Worm (Caenorhabditis elegans) whole organism, early embryonic: ENCODE data around the gene ZK354.8.
"Not testable (repeated sequence)": the region's sequence is repeated elsewhere in the genome, so short reads cannot be mapped to it uniquely, and the experiment has no call there.

ENCODE experiments used
- B0310.2 ChIP-seq: sonication (generic microtip); optimal IDR thresholded peaks from 2 replicates; lab custom pipeline; 2016; ENCODE audit warnings: mild to moderate bottlenecking, missing genetic modification characterization, missing compliant biosample characterization
- F13C5.2 ChIP-seq: sonication (generic microtip); optimal IDR thresholded peaks from 2 replicates; lab custom pipeline; 2017; ENCODE audit warnings: mild to moderate bottlenecking, missing genetic modification characterization, inconsistent platforms, missing compliant biosample characterization
- aly-1 ChIP-seq: sonication (generic microtip); optimal IDR thresholded peaks from 2 replicates; lab custom pipeline; 2016; ENCODE audit warnings: missing genetic modification characterization, missing compliant biosample characterization
- ama-1 ChIP-seq: fragments of 150-350 bp; optimal IDR thresholded peaks from 2 replicates; lab custom pipeline; 2014
- ceh-13 ChIP-seq: fragments of 200-800 bp; sonication (Bioruptor generic); optimal IDR thresholded peaks from 2 replicates; lab custom pipeline; 2018; ENCODE audit warnings: mild to moderate bottlenecking, missing genetic modification characterization, missing compliant biosample characterization
- ceh-36 ChIP-seq: sonication (generic microtip); optimal IDR thresholded peaks from 2 replicates; lab custom pipeline; 2016; ENCODE audit warnings: missing genetic modification characterization, inconsistent platforms, missing compliant biosample characterization
- ets-7 ChIP-seq: sonication (generic microtip); optimal IDR thresholded peaks from 2 replicates; lab custom pipeline; 2016; ENCODE audit warnings: missing genotype, missing genetic modification characterization, missing compliant biosample characterization
- flt-1 ChIP-seq: fragments of 200-800 bp; sonication (Bioruptor generic); IDR thresholded peaks from 2 replicates; pipeline ENCODE4 v1.3.6; 2022; ENCODE audit warnings: missing genetic modification characterization, missing compliant biosample characterization
- hmbx-1 ChIP-seq: sonication (generic microtip); optimal IDR thresholded peaks from 2 replicates; lab custom pipeline; 2016; ENCODE audit warnings: mild to moderate bottlenecking, missing genetic modification characterization, missing compliant biosample characterization
- hmg-4 ChIP-seq: fragments of 200-800 bp; sonication (Bioruptor generic); optimal IDR thresholded peaks from 2 replicates; lab custom pipeline; 2018; ENCODE audit warnings: mild to moderate bottlenecking, missing genetic modification characterization, missing compliant biosample characterization
- hnd-1 ChIP-seq: sonication (generic microtip); optimal IDR thresholded peaks from 2 replicates; lab custom pipeline; 2016; ENCODE audit warnings: missing genetic modification characterization, missing compliant biosample characterization
- pes-1 ChIP-seq: fragments of 200-800 bp; sonication (Bioruptor generic); IDR thresholded peaks from 2 replicates; pipeline ENCODE4 v1.3.6; 2022; ENCODE audit warnings: missing genetic modification reagents, missing genetic modification characterization, missing compliant biosample characterization
- scrt-1 ChIP-seq: fragments of 200-800 bp; sonication (Bioruptor generic); IDR thresholded peaks from 2 replicates; pipeline ENCODE4 v1.3.6; 2022; ENCODE audit warnings: missing genetic modification characterization, missing compliant biosample characterization
- sea-1 ChIP-seq: fragments of 200-800 bp; sonication (Bioruptor generic); conservative IDR thresholded peaks from 2 replicates; pipeline ENCODE4 v1.3.6; 2022; ENCODE audit warnings: missing genetic modification characterization, missing compliant biosample characterization
- tbx-11 ChIP-seq: fragments of 200-800 bp; sonication (Bioruptor generic); IDR thresholded peaks from 2 replicates; pipeline ENCODE4 v1.3.6; 2022; ENCODE audit warnings: missing genetic modification characterization, missing compliant biosample characterization
- tbx-37 ChIP-seq: fragments of 200-800 bp; sonication (Bioruptor generic); conservative IDR thresholded peaks from 2 replicates; pipeline ENCODE4 v1.3.6; 2022; ENCODE audit warnings: missing genetic modification reagents, missing genetic modification characterization, missing compliant biosample characterization
- tra-4 ChIP-seq: sonication (generic microtip); optimal IDR thresholded peaks from 2 replicates; lab custom pipeline; 2017; ENCODE audit warnings: missing genetic modification characterization, missing compliant biosample characterization

Gene ZK354.8

ce11 chrIV:5306040-5306439, at the start of gene ZK354.8:
Gene ZK354.8 (minus strand): TSS chrIV:5306140.
- TF ChIP-seq hnd-1 (tag; lab: Kevin White, UChicago), result no peak
- no peak for TF ChIP-seq tbx-11
- TF ChIP-seq pes-1, result no peak
- no peak for TF ChIP-seq tra-4 (tag; lab: Kevin White, UChicago)

- no peak for TF ChIP-seq hmbx-1 (tag; lab: Kevin White, UChicago)
- no peak for TF ChIP-seq scrt-1 (GFP tag; lab: Robert Waterston, UW)
- no peak for TF ChIP-seq aly-1
- TF ChIP-seq ets-7 (tag; lab: Kevin White, UChicago), result no peak
- no peak for TF ChIP-seq F13C5.2
Observed at ce11 chrIV:5354564-5354963, 48.6 kb upstream of the ZK354.8 start.

- TF ChIP-seq flt-1, result no peak
- TF ChIP-seq ets-7 (tag; lab: Kevin White, UChicago), result no peak
- TF ChIP-seq ceh-36 (tag; lab: Kevin White, UChicago), result no peak
- no peak for TF ChIP-seq ceh-13 (GFP tag; lab: Kevin White, UChicago)
- TF ChIP-seq aly-1, result no peak
- TF ChIP-seq tbx-37, result no peak
- 0 out of 2 replicates have a peak, but pooled peaks have one; percentile 41 for TF ChIP-seq pes-1
Observed at ce11 chrIV:5354124-5354523, 48.2 kb upstream of the ZK354.8 start, which contains the start of gene Y4C6B.1. Gene Y4C6B.1 (plus strand): TSS chrIV:5354488.

- no peak for TF ChIP-seq pes-1
- TF ChIP-seq ets-7 (tag; lab: Kevin White, UChicago), result no peak
- no peak for TF ChIP-seq hmbx-1 (tag; lab: Kevin White, UChicago)
- no peak for TF ChIP-seq tbx-11
- TF ChIP-seq B0310.2 (tag; lab: Kevin White, UChicago), result no peak
- TF ChIP-seq ceh-13 (GFP tag; lab: Kevin White, UChicago), result no peak
- no peak for TF ChIP-seq hmg-4 (GFP tag; lab: Kevin White, UChicago)
- no peak for TF ChIP-seq F13C5.2
Observed at ce11 chrIV:5353364-5353763, 47.4 kb upstream of the ZK354.8 start, which contains the start of gene Y4C6B.7. Gene Y4C6B.7 (minus strand): TSS chrIV:5353464.

- not testable (repeated sequence) for TF ChIP-seq ama-1; scrt-1 (GFP tag; lab: Robert Waterston, UW); sea-1 (GFP tag; lab: Robert Waterston, UW)
Observed at ce11 chrIV:5350480-5351193, 44.7 kb upstream of the ZK354.8 start, which contains the start of gene gba-4. Gene gba-4 (minus strand): TSS chrIV:5350897.

ce11 chrIV:5344168-5344567, 38.2 kb upstream of the ZK354.8 start:
- TF ChIP-seq ets-7 (tag; lab: Kevin White, UChicago), result no peak
- no peak for TF ChIP-seq aly-1
- no peak for TF ChIP-seq hmg-4 (GFP tag; lab: Kevin White, UChicago)
- TF ChIP-seq hnd-1 (tag; lab: Kevin White, UChicago), result no peak
- TF ChIP-seq tra-4 (tag; lab: Kevin White, UChicago), result no peak
- no peak for TF ChIP-seq scrt-1 (GFP tag; lab: Robert Waterston, UW)
- no peak for TF ChIP-seq tbx-37
- TF ChIP-seq ama-1, result no peak
- TF ChIP-seq hmbx-1 (tag; lab: Kevin White, UChicago), result no peak
- no peak for TF ChIP-seq B0310.2 (tag; lab: Kevin White, UChicago)
- no peak for TF ChIP-seq sea-1 (GFP tag; lab: Robert Waterston, UW)
- no peak for TF ChIP-seq pes-1
- no peak for TF ChIP-seq F13C5.2
- TF ChIP-seq flt-1, result no peak
- no peak for TF ChIP-seq tbx-11
- TF ChIP-seq ceh-36 (tag; lab: Kevin White, UChicago), result no peak
- no peak for TF ChIP-seq ceh-13 (GFP tag; lab: Kevin White, UChicago)

- TF ChIP-seq B0310.2 (tag; lab: Kevin White, UChicago), result no peak
- no peak for TF ChIP-seq F13C5.2
- no peak for TF ChIP-seq sea-1 (GFP tag; lab: Robert Waterston, UW)
Observed at ce11 chrIV:5339255-5339654, 33.3 kb upstream of the ZK354.8 start, which contains the start of gene Y4C6B.2. Gene Y4C6B.2 (plus strand): TSS chrIV:5339574.

- TF ChIP-seq B0310.2 (tag; lab: Kevin White, UChicago) (no peak), F13C5.2 (no peak), scrt-1 (GFP tag; lab: Robert Waterston, UW) (no peak), aly-1 (no peak), flt-1 (no peak), ceh-36 (tag; lab: Kevin White, UChicago) (no peak), ets-7 (tag; lab: Kevin White, UChicago) (no peak), ceh-13 (GFP tag; lab: Kevin White, UChicago) (no peak)
Observed at ce11 chrIV:5337649-5338048, 31.7 kb upstream of the ZK354.8 start.

ce11 chrIV:5334518-5334917, 28.6 kb upstream of the ZK354.8 start:
- TF ChIP-seq pes-1 (peak; percentile 85; the same call in 1 of the 2 replicates), sea-1 (GFP tag; lab: Robert Waterston, UW) (no peak), tbx-37 (peak; percentile 57; the same call in 1 of the 2 replicates), tra-4 (tag; lab: Kevin White, UChicago) (no peak), ets-7 (tag; lab: Kevin White, UChicago) (peak; percentile 19), tbx-11 (peak; percentile 72), ceh-13 (GFP tag; lab: Kevin White, UChicago) (no peak), flt-1 (0 out of 2 replicates have a peak, but pooled peaks have one; percentile 66), F13C5.2 (peak; percentile 65), ceh-36 (tag; lab: Kevin White, UChicago) (no peak), aly-1 (no peak), B0310.2 (tag; lab: Kevin White, UChicago) (peak; percentile 6), hmg-4 (GFP tag; lab: Kevin White, UChicago) (no peak), hmbx-1 (tag; lab: Kevin White, UChicago) (no peak), hnd-1 (tag; lab: Kevin White, UChicago) (peak; percentile 57), scrt-1 (GFP tag; lab: Robert Waterston, UW) (no peak; the same call in none of the 2 replicates), ama-1 (no peak)
